Worm (Caenorhabditis elegans): Measurements from ENCODE around the gene mstr-2.

DNA sequence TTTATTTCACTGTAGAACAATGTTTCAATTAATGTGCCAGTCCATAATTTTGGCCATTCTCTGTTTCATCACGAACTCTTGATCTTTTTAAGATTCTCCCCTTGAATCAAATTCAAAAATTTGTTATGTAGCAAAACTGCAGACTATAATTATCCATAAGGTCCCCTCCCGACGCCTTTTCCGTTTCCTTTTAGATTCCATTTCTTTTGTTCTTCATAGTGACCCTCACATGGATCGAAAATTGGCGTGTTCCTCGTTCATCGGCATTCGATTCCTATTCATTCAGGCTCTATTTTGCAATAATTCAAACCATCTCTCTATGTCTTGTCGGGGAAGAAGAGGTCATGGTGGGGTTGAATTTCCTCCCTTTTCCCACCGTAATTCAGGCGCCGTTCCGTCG lies 24.4 kb upstream of the mstr-2 start:
- TF ChIP-seq ztf-11 (tag; optimal IDR thresholded peaks at IDR 0.05) (no peak), nhr-11 (tag; optimal IDR thresholded peaks at IDR 0.05) (no peak), unc-62 (GFP tag; optimal IDR thresholded peaks at IDR 0.05) (no peak), nhr-28 (tag; optimal IDR thresholded peaks at IDR 0.05) (no peak), hlh-17 (GFP tag; optimal IDR thresholded peaks at IDR 0.05; ENCODE audit: borderline replicate concordance) (no peak), rnt-1 (tag; optimal IDR thresholded peaks at IDR 0.05) (no peak), efl-3 (GFP tag; optimal IDR thresholded peaks at IDR 0.05) (no peak), mdl-1 (tag; optimal IDR thresholded peaks at IDR 0.05) (no peak), egl-27 (tag; optimal IDR thresholded peaks at IDR 0.05) (no peak), nhr-12 (tag; optimal IDR thresholded peaks at IDR 0.05) (no peak), nhr-20 (tag; optimal IDR thresholded peaks at IDR 0.05) (no peak)

Data from whole organism, L1 larva.